Fruit fly (Drosophila melanogaster) whole organism: ENCODE results near the gene CG4332.

ENCODE experiments used
- CG8478 ChIP-seq: fragments of >200 bp; optimal IDR thresholded peaks from 2 replicates; lab custom pipeline; 2018; ENCODE audit warnings: inconsistent platforms
- pan ChIP-seq: fragments of >200 bp; optimal IDR thresholded peaks from 2 replicates; lab custom pipeline; 2017
- psq ChIP-seq: fragments of >200 bp; optimal IDR thresholded peaks from 2 replicates; lab custom pipeline; 2017
- usp ChIP-seq: fragments of >200 bp; optimal IDR thresholded peaks from 2 replicates; lab custom pipeline; 2017; ENCODE audit warnings: missing biosample characterization, missing genetic modification characterization, mixed read lengths

DNA sequence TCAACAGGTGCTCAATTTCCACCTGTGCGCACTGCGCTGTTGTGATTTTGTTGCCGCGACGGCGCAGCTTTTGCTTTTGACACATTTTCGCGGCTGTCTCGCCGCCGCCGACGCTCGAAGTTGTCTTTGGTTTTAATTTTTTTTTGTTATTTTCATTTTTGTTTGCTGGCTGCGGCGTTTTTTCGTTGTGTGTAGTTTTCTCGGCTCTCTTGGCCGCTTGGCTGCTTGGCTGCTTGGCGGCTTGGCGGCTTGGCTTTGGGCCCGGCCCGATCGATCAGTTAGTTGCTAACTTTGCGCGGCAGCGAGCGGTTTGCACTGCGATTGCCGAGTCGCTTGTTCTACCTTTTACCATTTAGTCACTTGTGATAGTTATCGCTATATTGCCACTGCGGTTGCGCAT is 40.0 kb upstream of the CG4332 start, which contains the start of gene CG42237:
- no peak for TF ChIP-seq psq (lab: Kevin White, UChicago)
- TF ChIP-seq CG8478 (lab: Kevin White, UChicago): no peak
- no peak for TF ChIP-seq usp
- no peak for TF ChIP-seq pan (lab: Kevin White, UChicago)
